Worm (Caenorhabditis elegans) whole organism, L3 larva: ENCODE measurements around the gene T28H10.2.

Experiments used
- egl-5 ChIP-seq: fragments of 150-350 bp; optimal IDR thresholded peaks from 2 replicates; lab custom pipeline; 2017; ENCODE audit warnings: missing biosample characterization, missing genetic modification reagents, missing genetic modification characterization, inconsistent platforms
- lin-39 ChIP-seq: fragments of 150-350 bp; optimal IDR thresholded peaks from 2 replicates; lab custom pipeline; 2018; ENCODE audit warnings: missing biosample characterization, missing genetic modification reagents, missing genetic modification characterization
- nhr-12 ChIP-seq: fragments of 150-350 bp; optimal IDR thresholded peaks from 2 replicates; lab custom pipeline; 2014; ENCODE audit warnings: missing biosample characterization, missing genetic modification characterization
- nhr-28 ChIP-seq: fragments of 150-350 bp; optimal IDR thresholded peaks from 2 replicates; lab custom pipeline; 2014; ENCODE audit warnings: missing biosample characterization, missing genetic modification characterization
- nhr-67 ChIP-seq: fragments of 150-350 bp; optimal IDR thresholded peaks from 2 replicates; lab custom pipeline; 2014; ENCODE audit warnings: missing biosample characterization, missing genetic modification characterization
- skn-1 ChIP-seq: fragments of 150-350 bp; optimal IDR thresholded peaks from 2 replicates; lab custom pipeline; 2014; ENCODE audit warnings: missing biosample characterization, missing genetic modification characterization

ce11 chrV:12523356-12523755, 10.6 kb upstream of the T28H10.2 start:
- TF ChIP-seq egl-5 (tag; lab: Kevin White, UChicago) (no peak), nhr-67 (no peak), nhr-28 (tag; lab: Kevin White, UChicago) (no peak), nhr-12 (tag; lab: Kevin White, UChicago) (no peak), lin-39 (peak; percentile 59), skn-1 (tag; lab: Kevin White, UChicago) (no peak)
